Fruit fly (Drosophila melanogaster) whole organism, embryonic: ENCODE results near the gene Cdc6.

Experiments used
- Antp ChIP-seq: fragments of 200-800 bp; sonication (Bioruptor generic); optimal IDR thresholded peaks from 3 replicates; lab custom pipeline; 2016; ENCODE audit warnings: missing biosample characterization, missing genetic modification characterization
- CG10366 ChIP-seq: fragments of 200-800 bp; sonication (Bioruptor generic); IDR thresholded peaks from 2 replicates; pipeline ENCODE4 v1.3.6; 2022; ENCODE audit warnings: missing biosample characterization, missing genetic modification characterization
- CG10462 ChIP-seq: fragments of 200-800 bp; sonication (Bioruptor generic); optimal IDR thresholded peaks from 2 replicates; lab custom pipeline; 2016; ENCODE audit warnings: missing biosample characterization, missing genetic modification characterization
- CG10565 ChIP-seq: fragments of 200-800 bp; sonication (Bioruptor generic); optimal IDR thresholded peaks from 3 replicates; lab custom pipeline; 2016; ENCODE audit warnings: missing biosample characterization, mild to moderate bottlenecking, missing genetic modification characterization
- CG10959 ChIP-seq: fragments of 200-800 bp; sonication (Bioruptor generic); IDR thresholded peaks from 2 replicates; pipeline ENCODE4 v1.3.6; 2022; ENCODE audit warnings: missing biosample characterization, missing genetic modification characterization
- CG12391 ChIP-seq: fragments of 200-800 bp; sonication (Bioruptor generic); optimal IDR thresholded peaks from 3 replicates; lab custom pipeline; 2018; ENCODE audit warnings: missing biosample characterization, mild to moderate bottlenecking, missing genetic modification characterization, moderate library complexity
- CG12659 ChIP-seq: fragments of 200-800 bp; sonication (Bioruptor generic); optimal IDR thresholded peaks from 3 replicates; lab custom pipeline; 2017; ENCODE audit warnings: mild to moderate bottlenecking, missing biosample characterization, missing genetic modification reagents, missing genetic modification characterization
- CG15479 ChIP-seq: fragments of 200-800 bp; sonication (Bioruptor generic); optimal IDR thresholded peaks from 3 replicates; lab custom pipeline; 2019; ENCODE audit warnings: missing biosample characterization, mild to moderate bottlenecking, missing genetic modification characterization, moderate library complexity
- CG15696 ChIP-seq: fragments of 200-800 bp; sonication (Bioruptor generic); optimal IDR thresholded peaks from 2 replicates; lab custom pipeline; 2019; ENCODE audit warnings: missing biosample characterization, mild to moderate bottlenecking, missing genetic modification characterization, moderate library complexity
- CG17612 ChIP-seq: fragments of 200-800 bp; sonication (Bioruptor generic); IDR thresholded peaks from 2 replicates; pipeline ENCODE4 v1.3.6; 2022; ENCODE audit warnings: missing biosample characterization, missing genetic modification characterization
- CG2199 ChIP-seq: fragments of 200-800 bp; sonication (Bioruptor generic); IDR thresholded peaks from 3 replicates; pipeline ENCODE4 v1.3.6; 2022; ENCODE audit warnings: missing biosample characterization, missing genetic modification characterization
- CG2678 ChIP-seq: fragments of 200-800 bp; sonication (Bioruptor generic); optimal IDR thresholded peaks from 3 replicates; lab custom pipeline; 2019; ENCODE audit warnings: missing biosample characterization, mild to moderate bottlenecking, missing genetic modification characterization, moderate library complexity
- CG32772 ChIP-seq: fragments of 200-800 bp; sonication (Bioruptor generic); IDR thresholded peaks from 2 replicates; pipeline ENCODE4 v1.3.6; 2022; ENCODE audit warnings: missing biosample characterization, missing genetic modification characterization
- CG3838 ChIP-seq: fragments of 200-800 bp; sonication (Bioruptor generic); optimal IDR thresholded peaks from 3 replicates; lab custom pipeline; 2016; ENCODE audit warnings: missing biosample characterization, missing genetic modification characterization
- CG42726 ChIP-seq: fragments of 200-800 bp; sonication (Bioruptor generic); IDR thresholded peaks from 2 replicates; pipeline ENCODE4 v1.3.6; 2022; ENCODE audit warnings: missing biosample characterization, missing genetic modification characterization; ENCODE audit not compliant: partially characterized antibody
- CG4617 ChIP-seq: fragments of 200-800 bp; sonication (Bioruptor generic); optimal IDR thresholded peaks from 3 replicates; lab custom pipeline; 2016; ENCODE audit warnings: missing biosample characterization, missing genetic modification characterization, borderline replicate concordance
- CG5245 ChIP-seq: fragments of 200-800 bp; sonication (Bioruptor generic); optimal IDR thresholded peaks from 3 replicates; lab custom pipeline; 2016; ENCODE audit warnings: missing biosample characterization, missing genetic modification characterization
- CG6175 ChIP-seq: fragments of 200-800 bp; sonication (Bioruptor generic); IDR thresholded peaks from 3 replicates; pipeline ENCODE4 v1.3.6; 2022; ENCODE audit warnings: missing biosample characterization, missing genetic modification characterization
- CG7271 ChIP-seq: fragments of 200-800 bp; sonication (Bioruptor generic); optimal IDR thresholded peaks from 2 replicates; lab custom pipeline; 2018; ENCODE audit warnings: missing biosample characterization, mild to moderate bottlenecking, missing genetic modification characterization, moderate library complexity
- CG9817 ChIP-seq: fragments of 200-800 bp; sonication (Bioruptor generic); optimal IDR thresholded peaks from 2 replicates; lab custom pipeline; 2018; ENCODE audit warnings: missing biosample characterization, mild to moderate bottlenecking, missing genetic modification characterization, moderate library complexity
- CG9932 ChIP-seq: fragments of 200-800 bp; sonication (Bioruptor generic); IDR thresholded peaks from 2 replicates; pipeline ENCODE4 v1.3.6; 2022; ENCODE audit warnings: missing biosample characterization, missing genetic modification characterization
- CkIIα-i1 ChIP-seq: fragments of 200-800 bp; sonication (Bioruptor generic); IDR thresholded peaks from 2 replicates; pipeline ENCODE4 v1.3.6; 2022; ENCODE audit warnings: missing biosample characterization, missing genetic modification characterization
- D ChIP-seq, 2 experiments: fragments of 200-800 bp in 1 of 2; fragments of >200 bp in 1 of 2; sonication (Bioruptor generic) in 1 of 2; optimal IDR thresholded peaks; 2 replicates in 1 of 2; 3 replicates in 1 of 2; lab custom pipeline; 2017; ENCODE audit warnings: mild to moderate bottlenecking in 1 of 2, missing biosample characterization in 1 of 2, missing genetic modification characterization in 1 of 2, missing genetic modification reagents in 1 of 2
- D19B ChIP-seq: fragments of 200-800 bp; sonication (Bioruptor generic); optimal IDR thresholded peaks from 2 replicates; lab custom pipeline; 2017; ENCODE audit warnings: missing biosample characterization, mild to moderate bottlenecking, missing genetic modification characterization
- Dek ChIP-seq: fragments of 200-800 bp; sonication (Bioruptor generic); optimal IDR thresholded peaks from 3 replicates; lab custom pipeline; 2019; ENCODE audit warnings: missing biosample characterization, mild to moderate bottlenecking, missing genetic modification characterization, moderate library complexity
- Dll ChIP-seq: fragments of 200-800 bp; sonication (Bioruptor generic); IDR thresholded peaks from 4 replicates; pipeline ENCODE4 v1.3.6; 2022; ENCODE audit warnings: missing biosample characterization, missing genetic modification characterization; ENCODE audit not compliant: partially characterized antibody
- ERR ChIP-seq: fragments of 200-800 bp; sonication (Bioruptor generic); optimal IDR thresholded peaks from 2 replicates; lab custom pipeline; 2016; ENCODE audit warnings: missing biosample characterization, missing genetic modification characterization
- Kr ChIP-seq: fragments of 200-800 bp; sonication (Bioruptor generic); optimal IDR thresholded peaks from 2 replicates; lab custom pipeline; 2017; ENCODE audit warnings: missing biosample characterization, mild to moderate bottlenecking, missing genetic modification characterization
- Optix ChIP-seq: fragments of 200-800 bp; sonication (Bioruptor generic); IDR thresholded peaks from 3 replicates; pipeline ENCODE4 v1.3.6; 2022; ENCODE audit warnings: missing biosample characterization, missing genetic modification characterization
- Pdp1 ChIP-seq, 2 experiments: fragments of 200-800 bp; sonication (Bioruptor generic); optimal IDR thresholded peaks; 3 replicates each; lab custom pipeline; 2016; ENCODE audit warnings: missing biosample characterization in 2 of 2, missing genetic modification characterization in 2 of 2, mild to moderate bottlenecking in 1 of 2, moderate library complexity in 1 of 2
- Sin3A ChIP-seq: fragments of >200 bp; optimal IDR thresholded peaks from 2 replicates; lab custom pipeline; 2018
- Trl ChIP-seq, 3 experiments: fragments of >200 bp in 2 of 3; fragments of 200-800 bp in 1 of 3; sonication (Bioruptor generic) in 1 of 3; optimal IDR thresholded peaks; 2 replicates in 1 of 3; 3 replicates in 2 of 3; lab custom pipeline; 2016 to 2017; ENCODE audit warnings: missing biosample characterization in 1 of 3, missing genetic modification characterization in 1 of 3
- ap ChIP-seq: fragments of 200-800 bp; sonication (Bioruptor generic); IDR thresholded peaks from 2 replicates; pipeline ENCODE4 v1.3.6; 2022; ENCODE audit warnings: missing biosample characterization, missing genetic modification characterization
- br ChIP-seq: fragments of >200 bp; optimal IDR thresholded peaks from 2 replicates; lab custom pipeline; 2017
- cad ChIP-seq: fragments of >200 bp; optimal IDR thresholded peaks from 2 replicates; lab custom pipeline; 2017; ENCODE audit warnings: missing biosample characterization, missing genetic modification characterization
- cas ChIP-seq: fragments of 200-800 bp; sonication (Bioruptor generic); IDR thresholded peaks from 2 replicates; pipeline ENCODE4 v1.3.6; 2022; ENCODE audit warnings: missing biosample characterization, missing genetic modification characterization
- crol ChIP-seq: fragments of 200-800 bp; sonication (Bioruptor generic); IDR thresholded peaks from 2 replicates; pipeline ENCODE4 v1.3.6; 2022; ENCODE audit warnings: missing biosample characterization, missing genetic modification characterization
- dmrt11E ChIP-seq: fragments of 200-800 bp; sonication (Bioruptor generic); optimal IDR thresholded peaks from 3 replicates; lab custom pipeline; 2018; ENCODE audit warnings: missing biosample characterization, mild to moderate bottlenecking, missing genetic modification characterization, moderate library complexity
- eve ChIP-seq, 2 experiments: fragments of >200 bp; optimal IDR thresholded peaks; 2 replicates each; lab custom pipeline; 2017; ENCODE audit warnings: missing biosample characterization in 2 of 2, missing genetic modification characterization in 2 of 2
- ken ChIP-seq: fragments of 200-800 bp; sonication (Bioruptor generic); IDR thresholded peaks from 3 replicates; pipeline ENCODE4 v1.3.6; 2022; ENCODE audit warnings: missing biosample characterization, missing genetic modification characterization
- lab ChIP-seq: fragments of 200-800 bp; sonication (Bioruptor generic); optimal IDR thresholded peaks from 3 replicates; lab custom pipeline; 2017; ENCODE audit warnings: missing biosample characterization, missing genetic modification characterization, mild to moderate bottlenecking, moderate library complexity, missing genetic modification reagents
- oc ChIP-seq: fragments of 200-800 bp; sonication (Bioruptor generic); optimal IDR thresholded peaks from 2 replicates; lab custom pipeline; 2018; ENCODE audit warnings: missing biosample characterization, mild to moderate bottlenecking, missing genetic modification characterization, moderate library complexity
- repo ChIP-seq: fragments of 200-800 bp; sonication (Bioruptor generic); optimal IDR thresholded peaks from 2 replicates; lab custom pipeline; 2016; ENCODE audit warnings: missing biosample characterization, missing genetic modification characterization
- tll ChIP-seq, 2 experiments: fragments of 200-800 bp in 1 of 2; fragments of >200 bp in 1 of 2; sonication (Bioruptor generic) in 1 of 2; optimal IDR thresholded peaks; 2 replicates each; lab custom pipeline; 2017 to 2019; ENCODE audit warnings: missing biosample characterization in 2 of 2, missing genetic modification characterization in 2 of 2, mild to moderate bottlenecking in 1 of 2, moderate library complexity in 1 of 2
- twi ChIP-seq: fragments of 200-800 bp; optimal IDR thresholded peaks from 2 replicates; lab custom pipeline; 2019; ENCODE audit warnings: missing biosample characterization, mild to moderate bottlenecking, missing genetic modification characterization, moderate library complexity
- vfl ChIP-seq: fragments of 200-800 bp; sonication (Bioruptor generic); optimal IDR thresholded peaks from 2 replicates; lab custom pipeline; 2016; ENCODE audit warnings: missing biosample characterization, missing genetic modification characterization
- wek ChIP-seq: fragments of 200-800 bp; sonication (Bioruptor generic); optimal IDR thresholded peaks from 3 replicates; lab custom pipeline; 2018; ENCODE audit warnings: missing biosample characterization, mild to moderate bottlenecking, missing genetic modification characterization, moderate library complexity
- yki ChIP-seq: fragments of >200 bp; optimal IDR thresholded peaks from 3 replicates; lab custom pipeline; 2018
- zen ChIP-seq: fragments of 200-800 bp; sonication (Bioruptor generic); optimal IDR thresholded peaks from 3 replicates; lab custom pipeline; 2018; ENCODE audit warnings: missing biosample characterization, mild to moderate bottlenecking, missing genetic modification characterization, moderate library complexity

Cdc6 gene

dm6 chr3L:8670983-8671382 is 37.1 kb upstream of the Cdc6 start:
- no peak for TF ChIP-seq CG6175 (GFP tag; lab: Robert Waterston, UW)
- no peak for TF ChIP-seq Sin3A
- peak in 1 of 2 experiments; percentile 89 for TF ChIP-seq tll (GFP tag; optimal IDR thresholded peaks at IDR 0.05; lab: Kevin White, UChicago)
- peak; percentile 98 for TF ChIP-seq cad (GFP tag; lab: Kevin White, UChicago)
- peak; percentile 35 for TF ChIP-seq Kr (GFP tag; lab: Kevin White, UChicago)
- TF ChIP-seq Dek (tag; lab: Kevin White, UChicago) = no peak
- no peak for TF ChIP-seq CG9817 (tag; lab: Kevin White, UChicago)
- TF ChIP-seq CG10366 = no peak
- TF ChIP-seq br (lab: Kevin White, UChicago) = no peak
- no peak for TF ChIP-seq CG10462 (GFP tag; lab: Kevin White, UChicago)
- TF ChIP-seq ERR (GFP tag; lab: Kevin White, UChicago) = no peak
- peak; percentile 95 for TF ChIP-seq CG15479 (GFP tag; lab: Kevin White, UChicago)
- TF ChIP-seq Trl (optimal IDR thresholded peaks at IDR 0.05; lab: Kevin White, UChicago) = no peak
- TF ChIP-seq Trl (GFP tag; optimal IDR thresholded peaks at IDR 0.05; lab: Kevin White, UChicago) = no peak
- no peak for TF ChIP-seq CG42726 (GFP tag; lab: Robert Waterston, UW)
- no peak for TF ChIP-seq oc
- no peak for TF ChIP-seq Optix (GFP tag; lab: Robert Waterston, UW)
- TF ChIP-seq zen = peak; percentile 42
- peak; percentile 42 for TF ChIP-seq CG7271
- TF ChIP-seq Dll (GFP tag; lab: Robert Waterston, UW) = no peak
- peak; percentile 20 for TF ChIP-seq D (optimal IDR thresholded peaks at IDR 0.05; lab: Kevin White, UChicago)
- TF ChIP-seq D (GFP tag; optimal IDR thresholded peaks at IDR 0.05; lab: Kevin White, UChicago) = no peak
- TF ChIP-seq CG17612 (GFP tag; lab: Robert Waterston, UW) = no peak
- TF ChIP-seq lab (GFP tag; lab: Kevin White, UChicago) = no peak
- TF ChIP-seq twi (tag; lab: Kevin White, UChicago) = peak; percentile 12
- TF ChIP-seq yki = no peak
- no peak for TF ChIP-seq wek (GFP tag; lab: Kevin White, UChicago)
- TF ChIP-seq CG2199 = no peak

- TF ChIP-seq dmrt11E (tag; lab: Kevin White, UChicago) (no peak), tll (GFP tag; optimal IDR thresholded peaks at IDR 0.05; lab: Kevin White, UChicago) (peak in 1 of 2 experiments; percentile 97), CG2678 (no peak), CG9932 (GFP tag; lab: Robert Waterston, UW) (no peak), repo (GFP tag; lab: Kevin White, UChicago) (no peak), CG10565 (GFP tag; lab: Kevin White, UChicago) (no peak), CG4617 (no peak), vfl (GFP tag; lab: Kevin White, UChicago) (no peak), ap (GFP tag; lab: Robert Waterston, UW) (no peak), ken (no peak), CG12659 (GFP tag; lab: Kevin White, UChicago) (no peak), cad (GFP tag; lab: Kevin White, UChicago) (peak; percentile 88), Pdp1 (GFP tag; optimal IDR thresholded peaks at IDR 0.05; lab: Kevin White, UChicago) (no peak), eve (GFP tag; optimal IDR thresholded peaks at IDR 0.05; lab: Kevin White, UChicago) (no peak), zen (peak; percentile 73), CG15479 (GFP tag; lab: Kevin White, UChicago) (peak; percentile 51), CG3838 (GFP tag; lab: Kevin White, UChicago) (no peak), CG15696 (no peak), CG7271 (peak; percentile 69), CG12391 (tag; lab: Kevin White, UChicago) (no peak), CG5245 (GFP tag; lab: Kevin White, UChicago) (no peak), CG10959 (GFP tag; lab: Robert Waterston, UW) (no peak), Antp (GFP tag; lab: Kevin White, UChicago) (no peak), CG32772 (GFP tag; lab: Robert Waterston, UW) (no peak), CkIIα-i1 (GFP tag; lab: Robert Waterston, UW) (no peak), crol (GFP tag; lab: Robert Waterston, UW) (no peak), cas (no peak), D19B (GFP tag; lab: Kevin White, UChicago) (no peak)
Measured at dm6 chr3L:8669847-8670622, 36.2 kb upstream of the Cdc6 start.
